Fruit fly (Drosophila melanogaster) S2 (cell line): Measurements from ENCODE around the gene ssh.

Experiments
- CG8478 ChIP-seq: fragments of >200 bp; optimal IDR thresholded peaks from 2 replicates; lab custom pipeline; 2018
- CTCF ChIP-seq, 2 experiments: fragments of >200 bp; optimal IDR thresholded peaks; 2 replicates each; lab custom pipeline; 2018

DNA sequence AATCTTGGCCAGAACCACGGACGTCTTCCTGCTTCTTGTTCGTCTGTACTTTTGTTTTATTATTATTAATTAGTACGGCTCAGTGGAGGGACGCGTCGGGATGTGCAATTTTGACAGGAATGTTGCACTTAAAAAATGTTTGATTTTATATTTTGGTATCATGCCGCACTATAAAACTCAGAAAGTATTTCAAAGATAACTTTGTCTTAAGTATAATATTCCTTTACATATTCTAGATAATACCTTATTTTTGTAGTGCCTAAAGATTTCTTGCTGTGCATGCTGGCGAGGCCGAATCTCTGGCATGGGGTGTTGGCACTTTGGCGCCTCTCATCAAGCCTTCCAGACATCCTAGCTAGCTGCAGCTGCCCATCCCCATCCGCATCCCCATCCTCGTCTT, 8.4 kb upstream of the ssh start:
- TF ChIP-seq CTCF (optimal IDR thresholded peaks at IDR 0.05; lab: Kevin White, UChicago) (no peak), CG8478 (lab: Kevin White, UChicago) (no peak)
